Fruit fly (Drosophila melanogaster) whole organism, embryonic: ENCODE measurements around the gene Hsp60B.

Experiments used
- CG11696 ChIP-seq: fragments of 200-800 bp; sonication (Bioruptor generic); IDR thresholded peaks from 2 replicates; pipeline ENCODE4 v1.3.6; 2022; ENCODE audit warnings: missing biosample characterization, missing genetic modification characterization
- CG1233 ChIP-seq: fragments of 200-800 bp; sonication (Bioruptor generic); optimal IDR thresholded peaks from 4 replicates; lab custom pipeline; 2018; ENCODE audit warnings: missing biosample characterization, mild to moderate bottlenecking, missing genetic modification characterization
- CG12391 ChIP-seq: fragments of 200-800 bp; sonication (Bioruptor generic); optimal IDR thresholded peaks from 3 replicates; lab custom pipeline; 2018; ENCODE audit warnings: missing biosample characterization, mild to moderate bottlenecking, missing genetic modification characterization, moderate library complexity
- CG13624 ChIP-seq: fragments of 200-800 bp; sonication (Bioruptor generic); optimal IDR thresholded peaks from 2 replicates; lab custom pipeline; 2016; ENCODE audit warnings: missing biosample characterization, missing genetic modification characterization
- CG14014 ChIP-seq: fragments of 200-800 bp; sonication (Bioruptor generic); IDR thresholded peaks from 2 replicates; pipeline ENCODE4 v1.3.6; 2022; ENCODE audit warnings: missing biosample characterization, missing genetic modification characterization
- CG14441 ChIP-seq: fragments of 200-800 bp; sonication (Bioruptor generic); IDR thresholded peaks from 2 replicates; pipeline ENCODE4 v1.3.6; 2022; ENCODE audit warnings: missing biosample characterization, missing genetic modification characterization
- CG14860 ChIP-seq: fragments of 200-800 bp; sonication (Bioruptor generic); IDR thresholded peaks from 3 replicates; pipeline ENCODE4 v1.3.6; 2022; ENCODE audit warnings: missing biosample characterization, missing genetic modification characterization; ENCODE audit not compliant: partially characterized antibody
- CG16863 ChIP-seq: fragments of 200-800 bp; sonication (Bioruptor generic); optimal IDR thresholded peaks from 3 replicates; lab custom pipeline; 2016; ENCODE audit warnings: missing biosample characterization, missing genetic modification characterization
- CG17912 ChIP-seq: fragments of 200-800 bp; sonication (Bioruptor generic); optimal IDR thresholded peaks from 2 replicates; lab custom pipeline; 2018; ENCODE audit warnings: missing biosample characterization, mild to moderate bottlenecking, missing genetic modification characterization
- CG2712 ChIP-seq: fragments of 200-800 bp; optimal IDR thresholded peaks from 3 replicates; lab custom pipeline; 2019; ENCODE audit warnings: missing biosample characterization, mild to moderate bottlenecking, missing genetic modification characterization, moderate library complexity
- CG30020 ChIP-seq: fragments of 200-800 bp; optimal IDR thresholded peaks from 2 replicates; lab custom pipeline; 2019; ENCODE audit warnings: missing biosample characterization, mild to moderate bottlenecking, missing genetic modification characterization, moderate library complexity
- CG3281 ChIP-seq: fragments of 200-800 bp; sonication (Bioruptor generic); optimal IDR thresholded peaks from 3 replicates; lab custom pipeline; 2017; ENCODE audit warnings: missing biosample characterization, mild to moderate bottlenecking, missing genetic modification characterization
- CG4328 ChIP-seq: fragments of 200-800 bp; sonication (Bioruptor generic); optimal IDR thresholded peaks from 3 replicates; lab custom pipeline; 2017; ENCODE audit warnings: missing biosample characterization, missing genetic modification reagents, missing genetic modification characterization
- CG6254 ChIP-seq: fragments of 200-800 bp; sonication (Bioruptor generic); optimal IDR thresholded peaks from 3 replicates; lab custom pipeline; 2017; ENCODE audit warnings: mild to moderate bottlenecking, missing biosample characterization, missing genetic modification reagents, missing genetic modification characterization
- CG6272 ChIP-seq: fragments of 200-800 bp; sonication (Bioruptor generic); IDR thresholded peaks from 2 replicates; pipeline ENCODE4 v1.3.6; 2022; ENCODE audit warnings: missing biosample characterization, missing genetic modification characterization
- CG6854 ChIP-seq: fragments of 200-800 bp; sonication (Bioruptor generic); optimal IDR thresholded peaks from 3 replicates; lab custom pipeline; 2017; ENCODE audit warnings: missing biosample characterization, mild to moderate bottlenecking, missing genetic modification characterization
- CG7271 ChIP-seq: fragments of 200-800 bp; sonication (Bioruptor generic); optimal IDR thresholded peaks from 2 replicates; lab custom pipeline; 2018; ENCODE audit warnings: missing biosample characterization, mild to moderate bottlenecking, missing genetic modification characterization, moderate library complexity
- CG7556 ChIP-seq: fragments of 200-800 bp; sonication (Bioruptor generic); optimal IDR thresholded peaks from 2 replicates; lab custom pipeline; 2017; ENCODE audit warnings: missing biosample characterization, mild to moderate bottlenecking, missing genetic modification characterization
- CG7839 ChIP-seq: fragments of 200-800 bp; sonication (Bioruptor generic); optimal IDR thresholded peaks from 3 replicates; lab custom pipeline; 2018; ENCODE audit warnings: missing biosample characterization, mild to moderate bottlenecking, missing genetic modification characterization, moderate library complexity
- CG7928 ChIP-seq: fragments of 200-800 bp; sonication (Bioruptor generic); optimal IDR thresholded peaks from 2 replicates; lab custom pipeline; 2017; ENCODE audit warnings: missing biosample characterization, mild to moderate bottlenecking, missing genetic modification characterization
- CG8478 ChIP-seq: fragments of >200 bp; optimal IDR thresholded peaks from 2 replicates; lab custom pipeline; 2018
- CG9215 ChIP-seq: fragments of 200-800 bp; sonication (Bioruptor generic); IDR thresholded peaks from 2 replicates; pipeline ENCODE4 v1.3.6; 2022; ENCODE audit warnings: missing biosample characterization, missing genetic modification characterization
- CG9817 ChIP-seq: fragments of 200-800 bp; sonication (Bioruptor generic); optimal IDR thresholded peaks from 2 replicates; lab custom pipeline; 2018; ENCODE audit warnings: missing biosample characterization, mild to moderate bottlenecking, missing genetic modification characterization, moderate library complexity
- CTCF ChIP-seq: fragments of 200-800 bp; sonication (Bioruptor generic); optimal IDR thresholded peaks from 2 replicates; lab custom pipeline; 2017; ENCODE audit warnings: missing biosample characterization, mild to moderate bottlenecking, missing genetic modification characterization, moderate library complexity
- D19A ChIP-seq: fragments of 200-800 bp; optimal IDR thresholded peaks from 3 replicates; lab custom pipeline; 2019; ENCODE audit warnings: missing biosample characterization, mild to moderate bottlenecking, missing genetic modification characterization, moderate library complexity
- Dek ChIP-seq: fragments of 200-800 bp; sonication (Bioruptor generic); optimal IDR thresholded peaks from 3 replicates; lab custom pipeline; 2019; ENCODE audit warnings: missing biosample characterization, mild to moderate bottlenecking, missing genetic modification characterization, moderate library complexity
- Elba2 ChIP-seq: fragments of 200-800 bp; sonication (Bioruptor generic); optimal IDR thresholded peaks from 3 replicates; lab custom pipeline; 2016; ENCODE audit warnings: missing biosample characterization, missing genetic modification characterization
- H15 ChIP-seq: fragments of 200-800 bp; sonication (Bioruptor generic); IDR thresholded peaks from 3 replicates; pipeline ENCODE4 v1.3.6; 2022; ENCODE audit warnings: missing biosample characterization, missing genetic modification characterization
- HLH3B ChIP-seq: fragments of 200-800 bp; sonication (Bioruptor generic); IDR thresholded peaks from 2 replicates; pipeline ENCODE4 v1.3.6; 2022; ENCODE audit warnings: missing biosample characterization, missing genetic modification characterization
- Kr ChIP-seq: fragments of 200-800 bp; sonication (Bioruptor generic); optimal IDR thresholded peaks from 2 replicates; lab custom pipeline; 2017; ENCODE audit warnings: missing biosample characterization, mild to moderate bottlenecking, missing genetic modification characterization
- Med ChIP-seq: fragments of 200-800 bp; sonication (Bioruptor generic); peaks from one replicate; lab custom pipeline; 2016; ENCODE audit warnings: missing biosample characterization, missing genetic modification characterization, mild to moderate bottlenecking, inconsistent platforms, moderate library complexity
- Poxn ChIP-seq: fragments of 200-800 bp; sonication (Bioruptor generic); IDR thresholded peaks from 2 replicates; pipeline ENCODE4 v1.3.6; 2022; ENCODE audit warnings: missing biosample characterization, missing genetic modification characterization
- Sin3A ChIP-seq: fragments of >200 bp; optimal IDR thresholded peaks from 2 replicates; lab custom pipeline; 2018
- Sry-δ ChIP-seq: fragments of 200-800 bp; sonication (Bioruptor generic); optimal IDR thresholded peaks from 2 replicates; lab custom pipeline; 2016; ENCODE audit warnings: missing biosample characterization, missing genetic modification characterization
- ase ChIP-seq: fragments of 200-800 bp; sonication (Bioruptor generic); IDR thresholded peaks from 3 replicates; pipeline ENCODE4 v1.3.6; 2022; ENCODE audit warnings: missing biosample characterization, missing genetic modification characterization
- bcd ChIP-seq: fragments of 200-800 bp; sonication (Bioruptor generic); optimal IDR thresholded peaks from 2 replicates; lab custom pipeline; 2017; ENCODE audit warnings: missing biosample characterization, mild to moderate bottlenecking, missing genetic modification characterization
- caup ChIP-seq: fragments of 200-800 bp; sonication (Bioruptor generic); optimal IDR thresholded peaks from 3 replicates; lab custom pipeline; 2017; ENCODE audit warnings: missing biosample characterization, mild to moderate bottlenecking, missing genetic modification characterization, moderate library complexity; ENCODE audit not compliant: severe bottlenecking
- chn ChIP-seq: fragments of 200-800 bp; sonication (Bioruptor generic); optimal IDR thresholded peaks from 2 replicates; lab custom pipeline; 2016; ENCODE audit warnings: missing biosample characterization, missing genetic modification characterization
- cwo ChIP-seq: fragments of 200-800 bp; sonication (Bioruptor generic); optimal IDR thresholded peaks from 3 replicates; lab custom pipeline; 2017; ENCODE audit warnings: missing biosample characterization, missing genetic modification characterization, mild to moderate bottlenecking, moderate library complexity, missing genetic modification reagents
- da ChIP-seq: fragments of 200-800 bp; sonication (Bioruptor generic); optimal IDR thresholded peaks from 2 replicates; lab custom pipeline; 2016; ENCODE audit warnings: missing biosample characterization, missing genetic modification characterization
- gfzf ChIP-seq: fragments of 200-800 bp; sonication (Bioruptor generic); optimal IDR thresholded peaks from 2 replicates; lab custom pipeline; 2016; ENCODE audit warnings: missing biosample characterization, mild to moderate bottlenecking, missing genetic modification characterization, moderate library complexity
- gsb ChIP-seq: fragments of 200-800 bp; sonication (Bioruptor generic); IDR thresholded peaks from 2 replicates; pipeline ENCODE4 v1.3.6; 2022; ENCODE audit warnings: missing biosample characterization, missing genetic modification characterization
- hkb ChIP-seq, 2 experiments: fragments of 200-800 bp in 1 of 2; fragments of >200 bp in 1 of 2; sonication (Bioruptor generic) in 1 of 2; IDR thresholded peaks in 1 of 2; optimal IDR thresholded peaks in 1 of 2; 2 replicates each; pipeline versions ENCODE4 v1.3.6 to Lab custom; 2017 to 2022; ENCODE audit warnings: missing biosample characterization in 1 of 2, missing genetic modification characterization in 1 of 2
- lmd ChIP-seq: fragments of 200-800 bp; sonication (Bioruptor generic); IDR thresholded peaks from 2 replicates; pipeline ENCODE4 v1.3.6; 2022; ENCODE audit warnings: missing biosample characterization, missing genetic modification characterization
- lov ChIP-seq, 2 experiments: fragments of 200-800 bp in 1 of 2; fragments of >200 bp in 1 of 2; sonication (Bioruptor generic) in 1 of 2; IDR thresholded peaks in 1 of 2; optimal IDR thresholded peaks in 1 of 2; 2 replicates in 1 of 2; 3 replicates in 1 of 2; pipeline versions ENCODE4 v1.3.6 to Lab custom; 2017 to 2022; ENCODE audit warnings: missing biosample characterization in 1 of 2, missing genetic modification characterization in 1 of 2
- pho ChIP-seq: fragments of 200-800 bp; sonication (Bioruptor generic); optimal IDR thresholded peaks from 2 replicates; lab custom pipeline; 2016; ENCODE audit warnings: missing biosample characterization, missing genetic modification characterization
- phol ChIP-seq: fragments of 200-800 bp; sonication (Bioruptor generic); optimal IDR thresholded peaks from 3 replicates; lab custom pipeline; 2018; ENCODE audit warnings: missing biosample characterization, mild to moderate bottlenecking, missing genetic modification characterization, moderate library complexity
- scrt ChIP-seq: fragments of 200-800 bp; sonication (Bioruptor generic); optimal IDR thresholded peaks from 2 replicates; lab custom pipeline; 2018; ENCODE audit warnings: missing biosample characterization, mild to moderate bottlenecking, missing genetic modification characterization, moderate library complexity
- sens ChIP-seq: fragments of 200-800 bp; sonication (Bioruptor generic); peaks from one replicate; lab custom pipeline; 2016; ENCODE audit warnings: missing biosample characterization, missing genetic modification characterization
- tio ChIP-seq: fragments of 200-800 bp; sonication (Bioruptor generic); optimal IDR thresholded peaks from 2 replicates; lab custom pipeline; 2017; ENCODE audit warnings: missing biosample characterization, missing genetic modification characterization, inconsistent platforms
- tll ChIP-seq, 2 experiments: fragments of 200-800 bp in 1 of 2; fragments of >200 bp in 1 of 2; sonication (Bioruptor generic) in 1 of 2; optimal IDR thresholded peaks; 2 replicates each; lab custom pipeline; 2017 to 2019; ENCODE audit warnings: missing biosample characterization in 2 of 2, missing genetic modification characterization in 2 of 2, mild to moderate bottlenecking in 1 of 2, moderate library complexity in 1 of 2

The Hsp60B gene

dm6 chr2L:718280-718871 is 9.8 kb upstream of the Hsp60B start (continued):
- no peak for TF ChIP-seq CG14860 (GFP tag; lab: Robert Waterston, UW)
- TF ChIP-seq CG7556 (GFP tag; lab: Kevin White, UChicago) = no peak
- TF ChIP-seq Kr (GFP tag; lab: Kevin White, UChicago) = no peak
- 0 out of 2 replicates have a peak, but pooled peaks have one; percentile 30 for TF ChIP-seq CG14441 (GFP tag; lab: Robert Waterston, UW)
- TF ChIP-seq scrt (GFP tag; lab: Kevin White, UChicago) = no peak
- no peak for TF ChIP-seq caup (GFP tag; lab: Kevin White, UChicago)
- no peak for TF ChIP-seq CG6254 (GFP tag; lab: Kevin White, UChicago)
- TF ChIP-seq tio (GFP tag; lab: Kevin White, UChicago) = no peak
- TF ChIP-seq bcd (GFP tag; lab: Kevin White, UChicago) = no peak
- no peak for TF ChIP-seq CG7271
- TF ChIP-seq CG14014 (GFP tag; lab: Robert Waterston, UW) = no peak
- no peak for TF ChIP-seq CG11696
- no peak for TF ChIP-seq CG1233 (GFP tag; lab: Kevin White, UChicago)
- TF ChIP-seq da (GFP tag; lab: Kevin White, UChicago) = no peak
- no peak for TF ChIP-seq gfzf
- no peak for TF ChIP-seq Sin3A (lab: Kevin White, UChicago)
- no peak for TF ChIP-seq Sry-δ (GFP tag; lab: Kevin White, UChicago)
- TF ChIP-seq Poxn (GFP tag; lab: Robert Waterston, UW) = no peak
- no peak for TF ChIP-seq CG17912 (GFP tag; lab: Kevin White, UChicago)
- TF ChIP-seq Dek (tag; lab: Kevin White, UChicago) = no peak
- no peak for TF ChIP-seq Elba2 (GFP tag; lab: Kevin White, UChicago)
- no peak for TF ChIP-seq CG4328 (GFP tag; lab: Kevin White, UChicago)
- TF ChIP-seq lov (optimal IDR thresholded peaks at IDR 0.05; lab: Kevin White, UChicago) = no peak
- TF ChIP-seq lov (GFP tag; IDR thresholded peaks at IDR 0.05; lab: Robert Waterston, UW) = no peak
- peak; percentile 53 for TF ChIP-seq sens
- no peak for TF ChIP-seq cwo (GFP tag; lab: Kevin White, UChicago)
- TF ChIP-seq CG8478 = no peak
- peak; percentile 38 for TF ChIP-seq CG9817 (tag; lab: Kevin White, UChicago)
- peak; percentile 49 for TF ChIP-seq CG7839 (tag; lab: Kevin White, UChicago)
- no peak for TF ChIP-seq CG16863 (GFP tag; lab: Kevin White, UChicago)
- 0 out of 2 replicates have a peak, but pooled peaks have one; percentile 21 for TF ChIP-seq HLH3B (GFP tag; lab: Robert Waterston, UW)
- no peak for TF ChIP-seq phol (tag; lab: Kevin White, UChicago)
- TF ChIP-seq gsb (GFP tag; lab: Robert Waterston, UW) = no peak
- no peak for TF ChIP-seq tll (GFP tag; optimal IDR thresholded peaks at IDR 0.05; lab: Kevin White, UChicago)
- no peak for TF ChIP-seq CG6272 (GFP tag; lab: Robert Waterston, UW)
- TF ChIP-seq ase = no peak
- no peak for TF ChIP-seq CTCF
- peak; percentile 18 for TF ChIP-seq CG3281
- no peak for TF ChIP-seq H15
- no peak for TF ChIP-seq CG30020
- TF ChIP-seq CG13624 (GFP tag; lab: Kevin White, UChicago) = no peak
- TF ChIP-seq CG6854 = no peak
- TF ChIP-seq CG12391 (tag; lab: Kevin White, UChicago) = peak; percentile 26
- no peak for TF ChIP-seq D19A (tag; lab: Kevin White, UChicago)
- TF ChIP-seq chn = no peak
- TF ChIP-seq hkb (optimal IDR thresholded peaks at IDR 0.05; lab: Kevin White, UChicago) = no peak
- TF ChIP-seq hkb (GFP tag; IDR thresholded peaks at IDR 0.05; lab: Robert Waterston, UW) = no peak
- TF ChIP-seq Med = no peak
- peak; percentile 57 for TF ChIP-seq lmd (GFP tag; lab: Robert Waterston, UW)
- 0 out of 2 replicates have a peak, but pooled peaks have one; percentile 33 for TF ChIP-seq CG9215 (GFP tag; lab: Robert Waterston, UW)
- TF ChIP-seq pho (GFP tag; lab: Kevin White, UChicago) = no peak
- TF ChIP-seq CG2712 = peak; percentile 9
- no peak for TF ChIP-seq CG7928 (GFP tag; lab: Kevin White, UChicago)
